Worm (Caenorhabditis elegans) whole organism, L2 larva: ENCODE results near the gene F32D8.3.

Experiments used
- C34F6.9 ChIP-seq: fragments of 150-350 bp; optimal IDR thresholded peaks from 2 replicates; lab custom pipeline; 2014; ENCODE audit warnings: missing biosample characterization, missing genetic modification characterization
- F13H6.1 ChIP-seq: sonication (generic microtip); optimal IDR thresholded peaks from 2 replicates; lab custom pipeline; 2016; ENCODE audit warnings: missing genetic modification characterization, missing compliant biosample characterization
- R02D3.7 ChIP-seq: fragments of 150-350 bp; optimal IDR thresholded peaks from 2 replicates; lab custom pipeline; 2014; ENCODE audit warnings: missing biosample characterization, missing genetic modification characterization
- Y55F3AM.14 ChIP-seq: fragments of 200-800 bp; sonication (Bioruptor generic); optimal IDR thresholded peaks from 2 replicates; lab custom pipeline; 2018; ENCODE audit warnings: mild to moderate bottlenecking, missing genetic modification characterization, missing compliant biosample characterization
- ZK546.5 ChIP-seq: sonication (generic microtip); optimal IDR thresholded peaks from 2 replicates; lab custom pipeline; 2017; ENCODE audit warnings: missing biosample characterization, missing genetic modification characterization
- alr-1 ChIP-seq: fragments of 150-350 bp; optimal IDR thresholded peaks from 2 replicates; lab custom pipeline; 2014; ENCODE audit warnings: missing biosample characterization, missing genetic modification characterization
- aly-2 ChIP-seq: fragments of 150-350 bp; optimal IDR thresholded peaks from 2 replicates; lab custom pipeline; 2014; ENCODE audit warnings: missing biosample characterization, missing genetic modification characterization
- ama-1 ChIP-seq: fragments of 150-350 bp; optimal IDR thresholded peaks from 2 replicates; lab custom pipeline; 2018; ENCODE audit warnings: inconsistent platforms
- blmp-1 ChIP-seq: sonication (generic microtip); optimal IDR thresholded peaks from 2 replicates; lab custom pipeline; 2017; ENCODE audit warnings: missing genetic modification characterization, mild to moderate bottlenecking, missing compliant biosample characterization, antibody characterized with exemption, moderate library complexity; ENCODE audit not compliant: insufficient read depth
- ceh-82 ChIP-seq: fragments of 150-350 bp; optimal IDR thresholded peaks from 2 replicates; lab custom pipeline; 2014; ENCODE audit warnings: missing biosample characterization, missing genetic modification characterization
- crh-2 ChIP-seq: sonication (generic microtip); optimal IDR thresholded peaks from 2 replicates; lab custom pipeline; 2017; ENCODE audit warnings: missing biosample characterization, missing genetic modification characterization
- dmd-4 ChIP-seq: sonication (generic microtip); optimal IDR thresholded peaks from 2 replicates; lab custom pipeline; 2017; ENCODE audit warnings: missing biosample characterization, missing genetic modification characterization
- egl-27 ChIP-seq: sonication (generic microtip); optimal IDR thresholded peaks from 3 replicates; lab custom pipeline; 2017; ENCODE audit warnings: missing biosample characterization, missing genetic modification reagents, missing genetic modification characterization
- elt-3 ChIP-seq: sonication (generic microtip); optimal IDR thresholded peaks from 2 replicates; lab custom pipeline; 2017; ENCODE audit warnings: missing biosample characterization, missing genetic modification characterization
- fos-1 ChIP-seq: fragments of 150-350 bp; optimal IDR thresholded peaks from 2 replicates; lab custom pipeline; 2014; ENCODE audit warnings: missing biosample characterization, missing genetic modification characterization
- gmeb-1 ChIP-seq: fragments of 150-350 bp; optimal IDR thresholded peaks from 2 replicates; lab custom pipeline; 2014; ENCODE audit warnings: missing biosample characterization, missing genetic modification characterization
- lin-13 ChIP-seq: fragments of 150-350 bp; optimal IDR thresholded peaks from 2 replicates; lab custom pipeline; 2014; ENCODE audit warnings: missing biosample characterization, missing genetic modification reagents, missing genetic modification characterization
- lin-39 ChIP-seq: fragments of 150-350 bp; optimal IDR thresholded peaks from 2 replicates; lab custom pipeline; 2014; ENCODE audit warnings: missing biosample characterization, missing genetic modification reagents, missing genetic modification characterization
- lsy-2 ChIP-seq, 2 experiments: fragments of 150-350 bp in 1 of 2; sonication (generic microtip) in 1 of 2; optimal IDR thresholded peaks; 2 replicates each; lab custom pipeline; 2014 to 2017; ENCODE audit warnings: missing biosample characterization in 2 of 2, missing genetic modification characterization in 2 of 2
- mab-5 ChIP-seq: fragments of 150-350 bp; optimal IDR thresholded peaks from 2 replicates; lab custom pipeline; 2014; ENCODE audit warnings: missing biosample characterization, missing genetic modification characterization
- mbf-1 ChIP-seq: sonication (generic microtip); optimal IDR thresholded peaks from 2 replicates; lab custom pipeline; 2017; ENCODE audit warnings: missing biosample characterization, missing genetic modification characterization
- mdl-1 ChIP-seq, 2 experiments: fragments of 150-350 bp in 1 of 2; sonication (generic microtip) in 1 of 2; optimal IDR thresholded peaks; 2 replicates each; lab custom pipeline; 2017; ENCODE audit warnings: missing biosample characterization in 2 of 2, missing genetic modification characterization in 2 of 2
- nhr-10 ChIP-seq: sonication (generic microtip); optimal IDR thresholded peaks from 2 replicates; lab custom pipeline; 2017; ENCODE audit warnings: missing biosample characterization, missing genetic modification characterization
- nhr-11 ChIP-seq: fragments of 150-350 bp; optimal IDR thresholded peaks from 2 replicates; lab custom pipeline; 2014; ENCODE audit warnings: missing biosample characterization, missing genetic modification characterization
- nhr-12 ChIP-seq: fragments of 150-350 bp; optimal IDR thresholded peaks from 2 replicates; lab custom pipeline; 2014; ENCODE audit warnings: missing biosample characterization, missing genetic modification characterization
- nhr-129 ChIP-seq: fragments of 150-350 bp; optimal IDR thresholded peaks from 2 replicates; lab custom pipeline; 2014; ENCODE audit warnings: missing biosample characterization, missing genetic modification characterization
- nhr-21 ChIP-seq: fragments of 150-350 bp; optimal IDR thresholded peaks from 2 replicates; lab custom pipeline; 2014; ENCODE audit warnings: missing biosample characterization, missing genetic modification characterization
- nhr-23 ChIP-seq: fragments of 150-350 bp; optimal IDR thresholded peaks from 2 replicates; lab custom pipeline; 2014; ENCODE audit warnings: missing biosample characterization, missing genetic modification reagents, missing genetic modification characterization
- nhr-237 ChIP-seq: fragments of 150-350 bp; optimal IDR thresholded peaks from 2 replicates; lab custom pipeline; 2014; ENCODE audit warnings: missing biosample characterization, missing genetic modification characterization
- nhr-77 ChIP-seq: fragments of 150-350 bp; optimal IDR thresholded peaks from 2 replicates; lab custom pipeline; 2014; ENCODE audit warnings: missing biosample characterization, missing genetic modification characterization
- peb-1 ChIP-seq: fragments of 150-350 bp; optimal IDR thresholded peaks from 2 replicates; lab custom pipeline; 2014; ENCODE audit warnings: missing biosample characterization, missing genetic modification characterization
- sem-4 ChIP-seq: fragments of 150-350 bp; optimal IDR thresholded peaks from 2 replicates; lab custom pipeline; 2014; ENCODE audit warnings: missing biosample characterization, missing genetic modification reagents, missing genetic modification characterization
- sma-3 ChIP-seq: sonication (generic microtip); optimal IDR thresholded peaks from 2 replicates; lab custom pipeline; 2016; ENCODE audit warnings: missing genetic modification reagents, missing genetic modification characterization, missing compliant biosample characterization
- snpc-4 ChIP-seq: fragments of 150-350 bp; optimal IDR thresholded peaks from 2 replicates; lab custom pipeline; 2014; ENCODE audit warnings: missing biosample characterization, missing genetic modification characterization
- unc-55 ChIP-seq: fragments of 150-350 bp; sonication (generic microtip); optimal IDR thresholded peaks from 3 replicates; lab custom pipeline; 2014; ENCODE audit warnings: missing biosample characterization, missing genetic modification reagents, missing genetic modification characterization
- unc-62 ChIP-seq: fragments of 150-350 bp; optimal IDR thresholded peaks from 2 replicates; lab custom pipeline; 2014; ENCODE audit warnings: missing biosample characterization, missing genetic modification reagents, missing genetic modification characterization
- zag-1 ChIP-seq: fragments of 150-350 bp; optimal IDR thresholded peaks from 2 replicates; lab custom pipeline; 2014; ENCODE audit warnings: missing biosample characterization, missing genetic modification characterization
- ztf-11 ChIP-seq: sonication (generic microtip); optimal IDR thresholded peaks from 2 replicates; lab custom pipeline; 2017; ENCODE audit warnings: missing biosample characterization, missing genetic modification characterization
- ztf-4 ChIP-seq: fragments of 150-350 bp; optimal IDR thresholded peaks from 2 replicates; lab custom pipeline; 2014; ENCODE audit warnings: missing biosample characterization, missing genetic modification characterization

Gene F32D8.3

ce11 chrV:10902682-10903081 lies 16.0 kb downstream of the F32D8.3 start, which contains the start of gene F32D8.8:
Gene F32D8.8, minus strand, starts transcription at chrV:10902782.
- TF ChIP-seq nhr-11 (tag; lab: Kevin White, UChicago) (no peak), nhr-77 (tag; lab: Kevin White, UChicago) (no peak), ceh-82 (no peak), zag-1 (tag; lab: Kevin White, UChicago) (no peak), ztf-4 (tag; lab: Kevin White, UChicago) (no peak), unc-62 (GFP tag; lab: Kevin White, UChicago) (no peak), crh-2 (no peak), nhr-12 (tag; lab: Kevin White, UChicago) (no peak), aly-2 (tag; lab: Kevin White, UChicago) (no peak), mdl-1 (tag; optimal IDR thresholded peaks at IDR 0.05; lab: Kevin White, UChicago) (no peak), nhr-129 (tag; lab: Kevin White, UChicago) (no peak), sma-3 (GFP tag; lab: Kevin White, UChicago) (no peak), C34F6.9 (no peak), Y55F3AM.14 (GFP tag; lab: Kevin White, UChicago) (no peak)

- TF ChIP-seq lin-13 (GFP tag; lab: Kevin White, UChicago) (no peak), lin-39 (tag; lab: Kevin White, UChicago) (no peak), F13H6.1 (no peak), nhr-77 (tag; lab: Kevin White, UChicago) (no peak), nhr-129 (tag; lab: Kevin White, UChicago) (no peak), blmp-1 (no peak)
These were observed 17.1 kb downstream of the F32D8.3 start, which contains the start of gene F32D8.15 for ce11 chrV:10903748-10904147. Gene F32D8.15, plus strand, starts transcription at chrV:10904048.

- TF ChIP-seq unc-55 (peak; percentile 40), nhr-12 (tag; lab: Kevin White, UChicago) (no peak), mab-5 (no peak), gmeb-1 (tag; lab: Kevin White, UChicago) (no peak), nhr-21 (tag; lab: Kevin White, UChicago) (no peak), snpc-4 (tag; lab: Kevin White, UChicago) (no peak), ama-1 (no peak), zag-1 (tag; lab: Kevin White, UChicago) (peak; percentile 41), lsy-2 (tag; optimal IDR thresholded peaks at IDR 0.05; lab: Kevin White, UChicago) (peak in 1 of 2 experiments; percentile 31), egl-27 (tag; lab: Kevin White, UChicago) (no peak), crh-2 (peak; percentile 31), nhr-23 (no peak), unc-62 (GFP tag; lab: Kevin White, UChicago) (no peak), elt-3 (tag; lab: Kevin White, UChicago) (no peak), C34F6.9 (peak; percentile 33), F13H6.1 (no peak), fos-1 (tag; lab: Kevin White, UChicago) (no peak), Y55F3AM.14 (GFP tag; lab: Kevin White, UChicago) (peak; percentile 18), lin-39 (tag; lab: Kevin White, UChicago) (no peak), alr-1 (no peak), ceh-82 (no peak)
These were observed 18.2 kb downstream of the F32D8.3 start for ce11 chrV:10904795-10905194.

ce11 chrV:10909071-10909470 lies 22.4 kb downstream of the F32D8.3 start, which contains the start of gene zzz-1:
Gene zzz-1, minus strand, starts transcription at chrV:10909171.
- TF ChIP-seq lin-39 (tag; lab: Kevin White, UChicago), result no peak
- TF ChIP-seq nhr-21 (tag; lab: Kevin White, UChicago), result no peak
- no peak for TF ChIP-seq nhr-77 (tag; lab: Kevin White, UChicago)
- no peak for TF ChIP-seq zag-1 (tag; lab: Kevin White, UChicago)
- TF ChIP-seq nhr-10 (tag; lab: Kevin White, UChicago), result no peak
- TF ChIP-seq F13H6.1, result no peak
- no peak for TF ChIP-seq mbf-1 (tag; lab: Kevin White, UChicago)
- TF ChIP-seq snpc-4 (tag; lab: Kevin White, UChicago), result no peak
- no peak for TF ChIP-seq mab-5
- no peak for TF ChIP-seq ztf-4 (tag; lab: Kevin White, UChicago)

ce11 chrV:10909959-10910358 lies 23.3 kb downstream of the F32D8.3 start:
- TF ChIP-seq C34F6.9 (no peak), ZK546.5 (tag; lab: Kevin White, UChicago) (no peak), dmd-4 (tag; lab: Kevin White, UChicago) (no peak), egl-27 (tag; lab: Kevin White, UChicago) (no peak), ama-1 (no peak), snpc-4 (tag; lab: Kevin White, UChicago) (no peak), R02D3.7 (tag; lab: Kevin White, UChicago) (no peak), mdl-1 (tag; optimal IDR thresholded peaks at IDR 0.05; lab: Kevin White, UChicago) (no peak), nhr-21 (tag; lab: Kevin White, UChicago) (no peak), lin-39 (tag; lab: Kevin White, UChicago) (no peak), fos-1 (tag; lab: Kevin White, UChicago) (no peak), sem-4 (tag; lab: Kevin White, UChicago) (no peak), nhr-77 (tag; lab: Kevin White, UChicago) (no peak), peb-1 (tag; lab: Kevin White, UChicago) (no peak), ztf-11 (no peak), nhr-237 (tag; lab: Kevin White, UChicago) (no peak), ztf-4 (tag; lab: Kevin White, UChicago) (no peak), mbf-1 (tag; lab: Kevin White, UChicago) (no peak), Y55F3AM.14 (GFP tag; lab: Kevin White, UChicago) (no peak)
